Worm (Caenorhabditis elegans) whole organism, young adult: ENCODE data around the gene F55A11.11.

ENCODE experiments used
- B0019.2 ChIP-seq: fragments of 200-800 bp; sonication (Bioruptor generic); conservative IDR thresholded peaks from 2 replicates; pipeline ENCODE4 v1.3.6; 2022; ENCODE audit warnings: missing genetic modification reagents, missing genetic modification characterization, missing compliant biosample characterization
- B0035.1 ChIP-seq: sonication (generic microtip); optimal IDR thresholded peaks from 2 replicates; lab custom pipeline; 2016; ENCODE audit warnings: missing genetic modification characterization, mild to moderate bottlenecking, missing compliant biosample characterization, missing genotype, missing genetic modification reagents
- B0261.1 ChIP-seq: sonication (generic microtip); optimal IDR thresholded peaks from 2 replicates; lab custom pipeline; 2016; ENCODE audit warnings: mild to moderate bottlenecking, missing genetic modification characterization, moderate library complexity, missing compliant biosample characterization
- D2030.7 ChIP-seq: fragments of 200-800 bp; sonication (Bioruptor generic); IDR thresholded peaks from 2 replicates; pipeline ENCODE4 v1.3.6; 2022; ENCODE audit warnings: missing genetic modification reagents, missing genetic modification characterization, missing compliant biosample characterization
- F39B2.1 ChIP-seq: fragments of 200-800 bp; sonication (Bioruptor generic); IDR thresholded peaks from 2 replicates; pipeline ENCODE4 v1.3.6; 2022; ENCODE audit warnings: missing genetic modification reagents, missing genetic modification characterization, missing compliant biosample characterization
- F52B5.7 ChIP-seq: sonication (generic microtip); optimal IDR thresholded peaks from 2 replicates; lab custom pipeline; 2016; ENCODE audit warnings: mild to moderate bottlenecking, missing genetic modification characterization, missing compliant biosample characterization
- T26A5.8 ChIP-seq: sonication (generic microtip); optimal IDR thresholded peaks from 2 replicates; lab custom pipeline; 2016; ENCODE audit warnings: missing genetic modification characterization, missing compliant biosample characterization
- Y53G8AR.9 ChIP-seq: fragments of 200-800 bp; sonication (Bioruptor generic); conservative IDR thresholded peaks from 2 replicates; pipeline ENCODE4 v1.3.6; 2022; ENCODE audit warnings: missing genetic modification reagents, missing genetic modification characterization, missing compliant biosample characterization
- Y56A3A.18 ChIP-seq: fragments of 200-800 bp; sonication (Bioruptor generic); IDR thresholded peaks from 2 replicates; pipeline ENCODE4 v1.3.6; 2022; ENCODE audit warnings: missing genetic modification reagents, missing genetic modification characterization, missing compliant biosample characterization
- Y79H2A.3 ChIP-seq: fragments of 200-800 bp; sonication (Bioruptor generic); conservative IDR thresholded peaks from 2 replicates; pipeline ENCODE4 v1.3.6; 2022; ENCODE audit warnings: missing genetic modification reagents, missing genetic modification characterization, missing compliant biosample characterization
- bed-1 ChIP-seq: fragments of 200-800 bp; sonication (Bioruptor generic); IDR thresholded peaks from 2 replicates; pipeline ENCODE4 v1.3.6; 2022; ENCODE audit warnings: missing genetic modification reagents, missing genetic modification characterization, missing compliant biosample characterization
- bed-2 ChIP-seq: fragments of 200-800 bp; sonication (Bioruptor generic); IDR thresholded peaks from 2 replicates; pipeline ENCODE4 v1.3.6; 2022; ENCODE audit warnings: missing genetic modification reagents, missing genetic modification characterization, missing compliant biosample characterization
- cebp-2 ChIP-seq: fragments of 200-800 bp; sonication (Bioruptor generic); IDR thresholded peaks from 2 replicates; pipeline ENCODE4 v1.3.6; 2022; ENCODE audit warnings: missing genetic modification characterization, missing compliant biosample characterization
- ceh-27 ChIP-seq: fragments of 200-800 bp; sonication (Bioruptor generic); optimal IDR thresholded peaks from 2 replicates; lab custom pipeline; 2018; ENCODE audit warnings: mild to moderate bottlenecking, missing genetic modification characterization, moderate library complexity, missing compliant biosample characterization
- ceh-91 ChIP-seq: fragments of 200-800 bp; sonication (Bioruptor generic); IDR thresholded peaks from 2 replicates; pipeline ENCODE4 v1.3.6; 2022; ENCODE audit warnings: missing genetic modification reagents, missing genetic modification characterization, missing compliant biosample characterization
- chd-7 ChIP-seq: sonication (generic microtip); optimal IDR thresholded peaks from 2 replicates; lab custom pipeline; 2016; ENCODE audit warnings: mild to moderate bottlenecking, missing genetic modification characterization, moderate library complexity, missing compliant biosample characterization
- die-1 ChIP-seq: sonication (generic microtip); optimal IDR thresholded peaks from 2 replicates; lab custom pipeline; 2016; ENCODE audit warnings: missing genotype, mild to moderate bottlenecking, missing genetic modification characterization, missing compliant biosample characterization
- dox-1 ChIP-seq: fragments of 200-800 bp; sonication (Bioruptor generic); IDR thresholded peaks from 2 replicates; pipeline ENCODE4 v1.3.6; 2022; ENCODE audit warnings: missing genetic modification reagents, missing genetic modification characterization, missing compliant biosample characterization
- dpff-1 ChIP-seq: sonication (generic microtip); optimal IDR thresholded peaks from 2 replicates; lab custom pipeline; 2017; ENCODE audit warnings: mild to moderate bottlenecking, missing genetic modification characterization, missing compliant biosample characterization
- dpl-1 ChIP-seq: fragments of 150-350 bp; optimal IDR thresholded peaks from 2 replicates; lab custom pipeline; 2014; ENCODE audit warnings: missing biosample characterization, missing genetic modification reagents, missing genetic modification characterization
- egl-44 ChIP-seq: fragments of 200-800 bp; sonication (Bioruptor generic); IDR thresholded peaks from 2 replicates; pipeline ENCODE4 v1.3.6; 2022; ENCODE audit warnings: missing genetic modification reagents, missing genetic modification characterization, missing compliant biosample characterization
- ekl-4 ChIP-seq: fragments of 200-800 bp; sonication (Bioruptor generic); IDR thresholded peaks from 2 replicates; pipeline ENCODE4 v1.3.6; 2022; ENCODE audit warnings: missing genetic modification reagents, missing genetic modification characterization, missing compliant biosample characterization
- him-1 ChIP-seq: sonication (generic microtip); optimal IDR thresholded peaks from 2 replicates; lab custom pipeline; 2016; ENCODE audit warnings: missing genotype, missing genetic modification reagents, missing genetic modification characterization, missing compliant biosample characterization
- hlh-12 ChIP-seq: sonication (generic microtip); optimal IDR thresholded peaks from 2 replicates; lab custom pipeline; 2016; ENCODE audit warnings: missing genetic modification characterization, missing compliant biosample characterization
- hmg-20 ChIP-seq: fragments of 200-800 bp; sonication (Bioruptor generic); IDR thresholded peaks from 2 replicates; pipeline ENCODE4 v1.3.6; 2022; ENCODE audit warnings: missing genetic modification reagents, missing genetic modification characterization, missing compliant biosample characterization
- hsf-1 ChIP-seq: fragments of 200-800 bp; sonication (Bioruptor generic); IDR thresholded peaks from 2 replicates; pipeline ENCODE4 v1.3.6; 2022; ENCODE audit warnings: missing genetic modification reagents, missing genetic modification characterization, missing compliant biosample characterization
- let-526 ChIP-seq: fragments of 200-800 bp; sonication (Bioruptor generic); IDR thresholded peaks from 2 replicates; pipeline ENCODE4 v1.3.6; 2022; ENCODE audit warnings: missing genetic modification reagents, missing genetic modification characterization, missing compliant biosample characterization
- lin-35 ChIP-seq, 3 experiments: fragments of 150-350 bp in 2 of 3; sonication (generic microtip) in 1 of 3; optimal IDR thresholded peaks; 2 replicates each; lab custom pipeline; 2014 to 2018; ENCODE audit warnings: missing biosample characterization in 3 of 3, missing genetic modification characterization in 3 of 3, missing genetic modification reagents in 3 of 3
- lin-40 ChIP-seq: sonication (generic microtip); optimal IDR thresholded peaks from 2 replicates; lab custom pipeline; 2016; ENCODE audit warnings: missing genetic modification characterization, mild to moderate bottlenecking, missing compliant biosample characterization, missing genotype, missing genetic modification reagents
- madf-10 ChIP-seq: sonication (generic microtip); optimal IDR thresholded peaks from 2 replicates; lab custom pipeline; 2016; ENCODE audit warnings: mild to moderate bottlenecking, missing genetic modification characterization, missing compliant biosample characterization
- madf-8 ChIP-seq: fragments of 200-800 bp; sonication (Bioruptor generic); conservative IDR thresholded peaks from 2 replicates; pipeline ENCODE4 v1.3.6; 2022; ENCODE audit warnings: missing genetic modification reagents, missing genetic modification characterization, missing compliant biosample characterization
- mcd-1 ChIP-seq: fragments of 200-800 bp; sonication (Bioruptor generic); IDR thresholded peaks from 2 replicates; pipeline ENCODE4 v1.3.6; 2022; ENCODE audit warnings: missing genetic modification reagents, missing genetic modification characterization, missing compliant biosample characterization
- mel-28 ChIP-seq: sonication (generic microtip); optimal IDR thresholded peaks from 2 replicates; lab custom pipeline; 2016; ENCODE audit warnings: borderline replicate concordance, mild to moderate bottlenecking, missing genetic modification characterization, missing compliant biosample characterization
- nfya-1 ChIP-seq: sonication (generic microtip); optimal IDR thresholded peaks from 2 replicates; lab custom pipeline; 2017; ENCODE audit warnings: antibody characterized with exemption, missing compliant biosample characterization, missing genetic modification characterization, borderline replicate concordance; ENCODE audit not compliant: insufficient read depth
- nhr-90 ChIP-seq: sonication (generic microtip); optimal IDR thresholded peaks from 2 replicates; lab custom pipeline; 2016; ENCODE audit warnings: missing genotype, mild to moderate bottlenecking, missing genetic modification characterization, missing compliant biosample characterization
- pbrm-1 ChIP-seq: fragments of 200-800 bp; sonication (Bioruptor generic); IDR thresholded peaks from 2 replicates; pipeline ENCODE4 v1.3.6; 2022; ENCODE audit warnings: missing genetic modification reagents, missing genetic modification characterization, missing compliant biosample characterization
- pha-4 ChIP-seq: fragments of 150-350 bp; sonication (generic microtip); optimal IDR thresholded peaks from 2 replicates; lab custom pipeline; 2014; ENCODE audit warnings: missing biosample characterization, missing genetic modification reagents, missing genetic modification characterization
- rcor-1 ChIP-seq: fragments of 200-800 bp; sonication (Bioruptor generic); IDR thresholded peaks from 2 replicates; pipeline ENCODE4 v1.3.6; 2022; ENCODE audit warnings: missing genetic modification reagents, missing genetic modification characterization, missing compliant biosample characterization
- rec-8 ChIP-seq, 2 experiments: sonication (generic microtip); optimal IDR thresholded peaks; 2 replicates each; lab custom pipeline; 2016; ENCODE audit warnings: mild to moderate bottlenecking in 2 of 2, missing genetic modification characterization in 2 of 2, missing genetic modification reagents in 2 of 2, missing genotype in 2 of 2, missing biosample characterization in 1 of 2, missing compliant biosample characterization in 1 of 2, moderate library complexity in 1 of 2
- sdz-38 ChIP-seq: sonication (generic microtip); optimal IDR thresholded peaks from 2 replicates; lab custom pipeline; 2016; ENCODE audit warnings: missing genotype, missing genetic modification characterization, missing compliant biosample characterization
- snpc-3.4 ChIP-seq: sonication (generic microtip); optimal IDR thresholded peaks from 2 replicates; lab custom pipeline; 2017; ENCODE audit warnings: missing genetic modification characterization, mild to moderate bottlenecking, missing compliant biosample characterization, antibody characterized with exemption, moderate library complexity, missing genotype, missing genetic modification reagents
- snpc-4 ChIP-seq, 5 experiments: fragments of 150-350 bp in 1 of 5; sonication (generic microtip) in 4 of 5; optimal IDR thresholded peaks; 2 replicates each; lab custom pipeline; 2014 to 2018; ENCODE audit warnings: missing genetic modification characterization in 5 of 5, missing biosample characterization in 3 of 5, antibody characterized with exemption in 2 of 5, mild to moderate bottlenecking in 2 of 5, missing compliant biosample characterization in 2 of 5, missing genotype in 2 of 5, moderate library complexity in 2 of 5, missing genetic modification reagents in 1 of 5
- sptf-2 ChIP-seq: fragments of 200-800 bp; sonication (Bioruptor generic); optimal IDR thresholded peaks from 2 replicates; lab custom pipeline; 2018; ENCODE audit warnings: mild to moderate bottlenecking, missing genetic modification characterization, missing compliant biosample characterization
- tbx-9 ChIP-seq: sonication (generic microtip); optimal IDR thresholded peaks from 2 replicates; lab custom pipeline; 2016; ENCODE audit warnings: borderline replicate concordance, missing genetic modification characterization, inconsistent platforms, missing compliant biosample characterization
- tlf-1 ChIP-seq: fragments of 200-800 bp; sonication (Bioruptor generic); optimal IDR thresholded peaks from 2 replicates; lab custom pipeline; 2018; ENCODE audit warnings: mild to moderate bottlenecking, missing genetic modification characterization, missing compliant biosample characterization
- xnd-1 ChIP-seq: sonication (generic microtip); optimal IDR thresholded peaks from 2 replicates; lab custom pipeline; 2016; ENCODE audit warnings: missing genotype, missing genetic modification reagents, missing genetic modification characterization, missing compliant biosample characterization
- ztf-18 ChIP-seq: sonication (generic microtip); optimal IDR thresholded peaks from 2 replicates; lab custom pipeline; 2016; ENCODE audit warnings: missing genotype, mild to moderate bottlenecking, missing genetic modification characterization, missing compliant biosample characterization
- ztf-25 ChIP-seq: fragments of 200-800 bp; sonication (Bioruptor generic); IDR thresholded peaks from 2 replicates; pipeline ENCODE4 v1.3.6; 2022; ENCODE audit warnings: missing genetic modification reagents, missing genetic modification characterization, missing compliant biosample characterization
- ztf-26 ChIP-seq: sonication (generic microtip); optimal IDR thresholded peaks from 2 replicates; lab custom pipeline; 2017; ENCODE audit warnings: missing genetic modification characterization, missing compliant biosample characterization
- ztf-3 ChIP-seq: fragments of 200-800 bp; sonication (Bioruptor generic); optimal IDR thresholded peaks from 2 replicates; lab custom pipeline; 2018; ENCODE audit warnings: mild to moderate bottlenecking, missing genetic modification characterization, missing compliant biosample characterization

Gene F55A11.11

DNA sequence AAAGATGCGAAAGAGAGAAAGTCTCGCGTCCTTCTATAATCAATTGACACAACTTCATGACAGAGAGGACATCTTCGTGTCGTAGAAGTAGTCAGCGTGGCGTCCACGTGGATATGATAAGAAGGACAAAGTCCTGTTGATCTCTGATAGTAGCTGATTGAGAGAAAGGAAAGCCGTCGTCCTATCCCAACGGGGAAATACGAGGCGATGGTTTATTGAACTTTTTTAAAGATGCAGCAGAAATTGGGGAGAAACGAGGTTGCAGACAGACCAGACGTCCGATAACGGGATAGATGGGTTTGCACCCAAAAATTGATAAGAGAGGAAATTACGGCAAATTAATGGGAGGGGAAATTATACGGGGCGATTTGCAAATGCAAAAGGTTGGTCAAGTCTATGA, 19.6 kb downstream of the F55A11.11 start (continued):
- TF ChIP-seq ztf-25 (GFP tag; lab: Robert Waterston, UW), result no peak
- TF ChIP-seq snpc-3.4, result no peak
- no peak for TF ChIP-seq pha-4 (tag; lab: Kevin White, UChicago)
- no peak for TF ChIP-seq T26A5.8 (tag; lab: Kevin White, UChicago)
- TF ChIP-seq hsf-1, result no peak
- no peak for TF ChIP-seq tlf-1 (GFP tag; lab: Kevin White, UChicago)
- TF ChIP-seq mel-28 (tag; lab: Kevin White, UChicago), result no peak
- no peak for TF ChIP-seq him-1 (tag; lab: Kevin White, UChicago)
- TF ChIP-seq B0019.2 (GFP tag; lab: Robert Waterston, UW), result no peak
- TF ChIP-seq ztf-18 (tag; lab: Kevin White, UChicago), result no peak
- TF ChIP-seq Y53G8AR.9, result no peak
- no peak for TF ChIP-seq bed-2 (GFP tag; lab: Robert Waterston, UW)
- no peak for TF ChIP-seq hmg-20 (GFP tag; lab: Robert Waterston, UW)
- no peak for TF ChIP-seq ceh-91 (GFP tag; lab: Robert Waterston, UW)
- TF ChIP-seq F39B2.1 (GFP tag; lab: Robert Waterston, UW), result no peak
- peak; percentile 37 for TF ChIP-seq chd-7 (tag; lab: Kevin White, UChicago)
- no peak for TF ChIP-seq madf-10
- TF ChIP-seq F52B5.7 (tag; lab: Kevin White, UChicago), result no peak
- no peak for TF ChIP-seq nfya-1 (tag; lab: Kevin White, UChicago)
- TF ChIP-seq dpl-1, result no peak
- no peak for TF ChIP-seq nhr-90 (tag; lab: Kevin White, UChicago)
- TF ChIP-seq D2030.7 (GFP tag; lab: Robert Waterston, UW), result no peak
- no peak for TF ChIP-seq ztf-3 (GFP tag; lab: Kevin White, UChicago)
- TF ChIP-seq Y79H2A.3 (GFP tag; lab: Robert Waterston, UW), result no peak
- TF ChIP-seq sptf-2 (GFP tag; lab: Kevin White, UChicago), result no peak
- TF ChIP-seq pbrm-1, result no peak
- no peak for TF ChIP-seq dpff-1 (tag; lab: Kevin White, UChicago)
- TF ChIP-seq bed-1 (GFP tag; lab: Robert Waterston, UW), result no peak
- peak; percentile 51 for TF ChIP-seq die-1
- no peak for TF ChIP-seq tbx-9 (tag; lab: Kevin White, UChicago)
- TF ChIP-seq ceh-27 (GFP tag; lab: Kevin White, UChicago), result no peak
- TF ChIP-seq madf-8, result no peak
- TF ChIP-seq sdz-38 (tag; lab: Kevin White, UChicago), result no peak
- TF ChIP-seq Y56A3A.18 (GFP tag; lab: Robert Waterston, UW), result no peak
- no peak for TF ChIP-seq let-526 (GFP tag; lab: Robert Waterston, UW)
- TF ChIP-seq B0261.1, result no peak
- no peak for TF ChIP-seq egl-44 (GFP tag; lab: Robert Waterston, UW)

DNA sequence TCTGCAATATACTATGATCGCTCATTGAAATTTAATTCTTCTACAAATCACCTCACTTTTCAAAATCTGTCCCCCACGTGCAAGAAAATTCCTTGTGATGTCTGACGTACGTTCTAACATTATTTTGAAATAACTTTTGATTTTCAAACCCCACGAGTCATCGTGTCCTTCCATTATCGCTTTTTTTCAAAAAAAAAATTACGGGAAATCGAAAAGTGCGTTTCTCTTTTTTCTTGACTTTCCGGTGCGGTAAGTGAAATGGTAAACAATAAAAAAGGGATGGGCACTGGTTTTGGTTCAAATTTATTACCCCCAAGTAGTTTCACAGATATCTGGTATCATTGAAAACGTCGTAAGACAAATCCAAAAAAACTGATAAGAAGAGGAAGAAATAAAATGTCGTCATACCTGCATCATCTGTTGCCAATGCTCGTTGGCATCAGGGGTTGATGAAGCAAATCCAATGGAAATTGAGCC, 20.6 kb downstream of the F55A11.11 start:
- peak; percentile 60 for TF ChIP-seq ztf-26 (tag; lab: Kevin White, UChicago)
- TF ChIP-seq B0035.1 (tag; lab: Kevin White, UChicago), result no peak
- no peak for TF ChIP-seq xnd-1 (tag; lab: Kevin White, UChicago)
- no peak for TF ChIP-seq dox-1 (GFP tag; lab: Robert Waterston, UW)
- TF ChIP-seq ceh-91 (GFP tag; lab: Robert Waterston, UW), result no peak
- no peak for TF ChIP-seq lin-35 (GFP tag; optimal IDR thresholded peaks at IDR 0.05; lab: Kevin White, UChicago)
- no peak for TF ChIP-seq snpc-4 (GFP tag; optimal IDR thresholded peaks at IDR 0.05; lab: Kevin White, UChicago)
- TF ChIP-seq snpc-4 (tag; optimal IDR thresholded peaks at IDR 0.05; lab: Kevin White, UChicago), result no peak
- TF ChIP-seq lin-40 (tag; lab: Kevin White, UChicago), result peak; percentile 49
- TF ChIP-seq mcd-1, result no peak
- no peak for TF ChIP-seq rec-8 (tag; optimal IDR thresholded peaks at IDR 0.05; lab: Kevin White, UChicago)
- no peak for TF ChIP-seq hlh-12 (tag; lab: Kevin White, UChicago)
- TF ChIP-seq rcor-1 (GFP tag; lab: Robert Waterston, UW), result no peak
- no peak for TF ChIP-seq ekl-4 (GFP tag; lab: Robert Waterston, UW)
- no peak for TF ChIP-seq cebp-2 (GFP tag; lab: Robert Waterston, UW)
